Worm (Caenorhabditis elegans): Measurements from ENCODE around the gene T21E8.4.

DNA sequence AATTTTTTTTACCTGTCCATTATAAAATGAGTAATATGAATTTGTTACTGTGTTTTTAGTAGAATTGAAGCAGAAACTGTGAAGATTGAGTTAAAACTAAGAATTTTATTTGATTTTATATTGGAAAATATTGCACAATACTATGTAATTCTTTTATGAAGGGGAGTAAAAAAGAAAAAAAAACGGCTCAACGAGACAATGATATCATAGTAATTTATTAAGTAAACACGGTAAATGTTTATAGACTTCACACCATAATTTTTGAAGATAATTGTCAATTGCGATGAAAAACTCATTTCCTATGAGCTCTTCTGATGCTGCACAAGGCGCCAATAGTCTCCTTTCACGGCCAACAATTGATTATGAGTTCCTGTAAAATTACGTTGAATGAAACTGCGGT, 21.4 kb upstream of the T21E8.4 start, which contains the start of gene pgp-5:
- no peak for TF ChIP-seq tbx-2 (tag; optimal IDR thresholded peaks at IDR 0.05)
- TF ChIP-seq zag-1 (tag; optimal IDR thresholded peaks at IDR 0.05), result no peak
- TF ChIP-seq nfya-1 (tag; optimal IDR thresholded peaks at IDR 0.05; ENCODE audit: insufficient read depth), result no peak
- TF ChIP-seq unc-39 (tag; optimal IDR thresholded peaks at IDR 0.05), result no peak
- no peak for TF ChIP-seq hmg-11 (tag; optimal IDR thresholded peaks at IDR 0.05)
- TF ChIP-seq pha-4 (tag; optimal IDR thresholded peaks at IDR 0.05), result no peak
- no peak for TF ChIP-seq nhr-237 (tag; optimal IDR thresholded peaks at IDR 0.05)
- no peak for TF ChIP-seq snpc-4 (tag; optimal IDR thresholded peaks at IDR 0.05)
- TF ChIP-seq mml-1 (tag; optimal IDR thresholded peaks at IDR 0.05), result no peak
- TF ChIP-seq ceh-82 (tag; optimal IDR thresholded peaks at IDR 0.05), result no peak
- TF ChIP-seq pqm-1 (tag; optimal IDR thresholded peaks at IDR 0.05), result no peak
- TF ChIP-seq nhr-11 (tag; optimal IDR thresholded peaks at IDR 0.05), result no peak
- TF ChIP-seq R02D3.7 (tag; optimal IDR thresholded peaks at IDR 0.05), result no peak
